Worm (Caenorhabditis elegans): ENCODE results near the gene T22D1.17.

ce11 chrIV:6859270-6859669 is 46.5 kb upstream of the T22D1.17 start, which contains the start of gene R13H7.2:
- TF ChIP-seq snpc-4 (tag; optimal IDR thresholded peaks at IDR 0.05): no peak
- TF ChIP-seq zip-11 (GFP tag; IDR thresholded peaks at IDR 0.05): no peak
- TF ChIP-seq pqm-1 (tag; optimal IDR thresholded peaks at IDR 0.05): no peak
- TF ChIP-seq R02D3.7 (tag; optimal IDR thresholded peaks at IDR 0.05): no peak
- no peak for TF ChIP-seq nhr-10 (tag; optimal IDR thresholded peaks at IDR 0.05)
- no peak for TF ChIP-seq lsy-2 (tag; optimal IDR thresholded peaks at IDR 0.05)
- TF ChIP-seq spr-3 (GFP tag; optimal IDR thresholded peaks at IDR 0.05): no peak
- TF ChIP-seq ceh-20 (GFP tag; IDR thresholded peaks at IDR 0.05): no peak
- no peak for TF ChIP-seq unc-62 (GFP tag; optimal IDR thresholded peaks at IDR 0.05 in 1 of 2)
- no peak for TF ChIP-seq unc-62 (tag; optimal IDR thresholded peaks at IDR 0.05)
- TF ChIP-seq zag-1 (tag; optimal IDR thresholded peaks at IDR 0.05): no peak
